Fruit fly (Drosophila melanogaster): Measurements from ENCODE around the gene Acp26Ab.

- no peak for TF ChIP-seq CG8632 (GFP tag; optimal IDR thresholded peaks at IDR 0.05)
- no peak for TF ChIP-seq ss (GFP tag; optimal IDR thresholded peaks at IDR 0.05)
- TF ChIP-seq Gug (GFP tag; IDR thresholded peaks at IDR 0.05), result no peak
- no peak for TF ChIP-seq CG6163 (GFP tag; IDR thresholded peaks at IDR 0.05)
- no peak for TF ChIP-seq CG16779 (tag; optimal IDR thresholded peaks at IDR 0.05)
- TF ChIP-seq CG6276 (GFP tag; optimal IDR thresholded peaks at IDR 0.05), result no peak
- TF ChIP-seq Met (GFP tag; optimal IDR thresholded peaks at IDR 0.05), result no peak
- TF ChIP-seq Hr39 (GFP tag; optimal IDR thresholded peaks at IDR 0.05), result no peak
- no peak for TF ChIP-seq OdsH (GFP tag; optimal IDR thresholded peaks at IDR 0.05)
- no peak for TF ChIP-seq CG10669 (GFP tag; optimal IDR thresholded peaks at IDR 0.05)
- TF ChIP-seq Ets96B (tag; optimal IDR thresholded peaks at IDR 0.05), result no peak
- TF ChIP-seq Sox15 (GFP tag; optimal IDR thresholded peaks at IDR 0.05), result no peak
- TF ChIP-seq spab (GFP tag; optimal IDR thresholded peaks at IDR 0.05), result no peak
Measured at dm6 chr2L:5856786-5857185, 35.9 kb downstream of the Acp26Ab start.

Measured in whole organism, prepupa.